Fruit fly (Drosophila melanogaster): ENCODE data around the gene CG17806.

DNA sequence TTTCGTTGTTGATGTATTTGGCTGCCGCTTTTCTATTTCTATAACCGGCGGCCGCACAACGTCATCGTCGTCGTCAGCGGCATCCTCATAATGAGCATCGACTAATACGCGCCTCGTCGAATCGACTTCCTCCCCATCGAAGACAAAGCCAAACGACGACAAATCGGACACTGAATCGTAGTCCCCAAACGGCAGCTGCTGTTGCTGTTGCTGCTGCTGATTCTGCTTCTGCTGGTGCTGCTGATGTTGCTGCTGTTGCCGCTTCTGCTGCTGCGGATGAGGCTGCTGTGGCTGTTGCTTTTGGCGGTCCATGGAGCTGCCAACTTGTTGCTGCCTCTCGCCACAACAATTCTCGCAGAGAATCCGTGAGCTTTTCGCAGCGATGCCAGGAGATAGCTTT lies 19.9 kb downstream of the CG17806 start:
- TF ChIP-seq CG11617 (GFP tag; optimal IDR thresholded peaks at IDR 0.05) (no peak), Mnt (GFP tag; optimal IDR thresholded peaks at IDR 0.05) (peak; percentile 2), kay (GFP tag; ENCODE audit: borderline replicate concordance) (peak; percentile 25), CG14711 (tag; optimal IDR thresholded peaks at IDR 0.05) (no peak), CG7045 (GFP tag; optimal IDR thresholded peaks at IDR 0.05) (no peak), cnc (optimal IDR thresholded peaks at IDR 0.05) (no peak), ovo (GFP tag; optimal IDR thresholded peaks at IDR 0.05) (no peak), pad (GFP tag; optimal IDR thresholded peaks at IDR 0.05) (no peak), tj (GFP tag; optimal IDR thresholded peaks at IDR 0.05) (peak; percentile 2)

Measured in whole organism, adult.